Comparison of ENCODE assay signal across 5 fruit fly cellular contexts in genomic region chr3L:16004401-16005237, dm6.
TF ChIP-seq lines count a peak whose summit lies in the region.

hzg (minus strand) TSS chr3L:16004736.
mRpS31 (plus strand) TSS chr3L:16005193.

TF ChIP-seq in whole organism, adult, 20 proteins besides CTCF, POLR2A, EP300 and RAD21 (continued from another document):
- peak; percentile 71 for TF ChIP-seq CG12768 (GFP tag; optimal IDR thresholded peaks at IDR 0.05; lab: Kevin White, UChicago)
- peak; percentile 62 for TF ChIP-seq Mnt (GFP tag; optimal IDR thresholded peaks at IDR 0.05; lab: Kevin White, UChicago)

TF ChIP-seq in whole organism, embryonic, 481 proteins besides CTCF, POLR2A, EP300 and RAD21 (continued from another document and continues in another):
- peak; percentile 60 for TF ChIP-seq pho (GFP tag; optimal IDR thresholded peaks at IDR 0.05; lab: Kevin White, UChicago)
- TF ChIP-seq CG9932 (GFP tag; IDR thresholded peaks at IDR 0.05; lab: Robert Waterston, UW) = peak; percentile 63
- no peak for TF ChIP-seq prd (optimal IDR thresholded peaks at IDR 0.05; lab: Kevin White, UChicago)
- TF ChIP-seq prd (GFP tag; IDR thresholded peaks at IDR 0.05; lab: Robert Waterston, UW) = peak; percentile 43; the same call in 2 of the 3 replicates
- TF ChIP-seq CG14667 (GFP tag; IDR thresholded peaks at IDR 0.05; lab: Robert Waterston, UW) = no peak
- TF ChIP-seq CG4707 (GFP tag; optimal IDR thresholded peaks at IDR 0.05; lab: Kevin White, UChicago) = no peak
- TF ChIP-seq fru (optimal IDR thresholded peaks at IDR 0.05; lab: Kevin White, UChicago) = no peak
- no peak; the same call in 1 of the 2 replicates for TF ChIP-seq amos (GFP tag; IDR thresholded peaks at IDR 0.05; lab: Robert Waterston, UW; ENCODE audit: partially characterized antibody)
- TF ChIP-seq Dref (GFP tag; IDR thresholded peaks at IDR 0.05; lab: Robert Waterston, UW) = no peak
- TF ChIP-seq CG18011 (GFP tag; optimal IDR thresholded peaks at IDR 0.05; lab: Kevin White, UChicago) = no peak
- TF ChIP-seq corto (GFP tag; optimal IDR thresholded peaks at IDR 0.05; lab: Kevin White, UChicago) = peak; percentile 28
- peak; percentile 69 for TF ChIP-seq mam (GFP tag; optimal IDR thresholded peaks at IDR 0.05; lab: Kevin White, UChicago)
- TF ChIP-seq TFAM (GFP tag; optimal IDR thresholded peaks at IDR 0.05; lab: Kevin White, UChicago) = no peak
- peak; percentile 52 for TF ChIP-seq Atf3 (GFP tag; optimal IDR thresholded peaks at IDR 0.05; lab: Kevin White, UChicago)
- no peak for TF ChIP-seq gt (GFP tag; IDR thresholded peaks at IDR 0.05; lab: Robert Waterston, UW)
- no peak for TF ChIP-seq ham (GFP tag; IDR thresholded peaks at IDR 0.05; lab: Robert Waterston, UW)
- no peak for TF ChIP-seq CG32772 (GFP tag; IDR thresholded peaks at IDR 0.05; lab: Robert Waterston, UW)
- peak; percentile 40 for TF ChIP-seq CG7556 (GFP tag; optimal IDR thresholded peaks at IDR 0.05; lab: Kevin White, UChicago)
- peak; percentile 45 for TF ChIP-seq CG12155 (GFP tag; optimal IDR thresholded peaks at IDR 0.05; lab: Kevin White, UChicago)
- TF ChIP-seq Fer3 (tag; optimal IDR thresholded peaks at IDR 0.05; lab: Kevin White, UChicago) = peak; percentile 64
- no peak for TF ChIP-seq CG7271 (tag; optimal IDR thresholded peaks at IDR 0.05; lab: Kevin White, UChicago)
- TF ChIP-seq CG12769 (tag; optimal IDR thresholded peaks at IDR 0.05; lab: Kevin White, UChicago) = no peak
- peak; percentile 44 for TF ChIP-seq Antp (GFP tag; optimal IDR thresholded peaks at IDR 0.05; lab: Kevin White, UChicago)
- peak; percentile 33 for TF ChIP-seq Ada2b (GFP tag; IDR thresholded peaks at IDR 0.05; lab: Robert Waterston, UW)
- TF ChIP-seq CG16815 (GFP tag; optimal IDR thresholded peaks at IDR 0.05; lab: Kevin White, UChicago) = peak; percentile 2
- no peak for TF ChIP-seq aop (GFP tag; IDR thresholded peaks at IDR 0.05; lab: Robert Waterston, UW)
- TF ChIP-seq ac (GFP tag; optimal IDR thresholded peaks at IDR 0.05; lab: Kevin White, UChicago) = no peak
- peak; percentile 28 for TF ChIP-seq twi (tag; optimal IDR thresholded peaks at IDR 0.05; lab: Kevin White, UChicago)
- no peak for TF ChIP-seq hth (optimal IDR thresholded peaks at IDR 0.05; lab: Kevin White, UChicago)
- no peak for TF ChIP-seq Stat92E (GFP tag; optimal IDR thresholded peaks at IDR 0.05; lab: Kevin White, UChicago)
- peak; percentile 46 for TF ChIP-seq CG3995 (GFP tag; optimal IDR thresholded peaks at IDR 0.05; lab: Kevin White, UChicago)
- peak; percentile 21 for TF ChIP-seq CG8388 (GFP tag; optimal IDR thresholded peaks at IDR 0.05; lab: Kevin White, UChicago)
- TF ChIP-seq MTF-1 (GFP tag; optimal IDR thresholded peaks at IDR 0.05; lab: Kevin White, UChicago; ENCODE audit: borderline replicate concordance) = no peak

TF ChIP-seq in whole organism, prepupa, 60 proteins besides CTCF, POLR2A, EP300 and RAD21 (continued from another document and continues in another):
- TF ChIP-seq acj6 (GFP tag; optimal IDR thresholded peaks at IDR 0.05; lab: Kevin White, UChicago) (peak; percentile 57), CG6276 (GFP tag; optimal IDR thresholded peaks at IDR 0.05; lab: Kevin White, UChicago) (peak; percentile 89), CG4318 (GFP tag; optimal IDR thresholded peaks at IDR 0.05; lab: Kevin White, UChicago) (no peak), fd59A (GFP tag; optimal IDR thresholded peaks at IDR 0.05; lab: Kevin White, UChicago) (peak; percentile 2), Sox14 (GFP tag; optimal IDR thresholded peaks at IDR 0.05; lab: Kevin White, UChicago) (peak; percentile 61), Blimp-1 (GFP tag; optimal IDR thresholded peaks at IDR 0.05; lab: Kevin White, UChicago) (peak; percentile 28), ss (GFP tag; optimal IDR thresholded peaks at IDR 0.05; lab: Kevin White, UChicago) (peak; percentile 70 to 85), CG10631 (GFP tag; optimal IDR thresholded peaks at IDR 0.05; lab: Kevin White, UChicago) (peak; percentile 64), topi (GFP tag; optimal IDR thresholded peaks at IDR 0.05; lab: Kevin White, UChicago) (peak; percentile 50), CG11902 (GFP tag; optimal IDR thresholded peaks at IDR 0.05; lab: Kevin White, UChicago) (peak; percentile 14), CG31627 (GFP tag; optimal IDR thresholded peaks at IDR 0.05; lab: Kevin White, UChicago) (peak; percentile 64), Sox102F (GFP tag; optimal IDR thresholded peaks at IDR 0.05; lab: Kevin White, UChicago) (peak; percentile 65), CG34406 (GFP tag; optimal IDR thresholded peaks at IDR 0.05; lab: Kevin White, UChicago) (peak; percentile 3), CG8632 (GFP tag; optimal IDR thresholded peaks at IDR 0.05; lab: Kevin White, UChicago) (peak; percentile 12), Lpt (GFP tag; optimal IDR thresholded peaks at IDR 0.05; lab: Kevin White, UChicago) (no peak), pdm3 (GFP tag; optimal IDR thresholded peaks at IDR 0.05; lab: Kevin White, UChicago) (peak; percentile 69), CG3919 (GFP tag; optimal IDR thresholded peaks at IDR 0.05; lab: Kevin White, UChicago) (peak; percentile 44), dac (GFP tag; optimal IDR thresholded peaks at IDR 0.05; lab: Kevin White, UChicago) (peak; percentile 37), CG32006 (GFP tag; optimal IDR thresholded peaks at IDR 0.05; lab: Kevin White, UChicago) (peak; percentile 49), lz (GFP tag; optimal IDR thresholded peaks at IDR 0.05; lab: Kevin White, UChicago) (peak; percentile 54), svp (GFP tag; lab: Kevin White, UChicago) (peak; percentile 73), Ets96B (tag; optimal IDR thresholded peaks at IDR 0.05; lab: Kevin White, UChicago) (peak; percentile 36), vri (GFP tag; optimal IDR thresholded peaks at IDR 0.05; lab: Kevin White, UChicago) (peak; percentile 70), CG6792 (GFP tag; optimal IDR thresholded peaks at IDR 0.05; lab: Kevin White, UChicago) (peak; percentile 17), Eip78C (GFP tag; lab: Kevin White, UChicago) (peak; percentile 89), CG7368 (GFP tag; optimal IDR thresholded peaks at IDR 0.05; lab: Kevin White, UChicago) (no peak), fkh (GFP tag; optimal IDR thresholded peaks at IDR 0.05; lab: Kevin White, UChicago) (peak; percentile 53), Hr38 (GFP tag; optimal IDR thresholded peaks at IDR 0.05; lab: Kevin White, UChicago) (no peak), Ets21C (GFP tag; optimal IDR thresholded peaks at IDR 0.05; lab: Kevin White, UChicago) (peak; percentile 45), esn (GFP tag; optimal IDR thresholded peaks at IDR 0.05; lab: Kevin White, UChicago) (peak; percentile 42), OdsH (GFP tag; optimal IDR thresholded peaks at IDR 0.05; lab: Kevin White, UChicago) (peak; percentile 16), net (GFP tag; optimal IDR thresholded peaks at IDR 0.05; lab: Kevin White, UChicago) (peak; percentile 58), dsx (GFP tag; optimal IDR thresholded peaks at IDR 0.05; lab: Kevin White, UChicago; ENCODE audit: poor library complexity, severe bottlenecking) (peak; percentile 46), CG8319 (GFP tag; optimal IDR thresholded peaks at IDR 0.05; lab: Kevin White, UChicago) (no peak)

TF ChIP-seq in whole organism, pupa, 21 proteins besides CTCF, POLR2A, EP300 and RAD21 (continued from another document):
- peak; percentile 76 for TF ChIP-seq Ets98B (GFP tag; IDR thresholded peaks at IDR 0.05; lab: Robert Waterston, UW)

TF ChIP-seq in whole organism, wandering third instar larva, 38 proteins besides CTCF, POLR2A, EP300 and RAD21 (continued from another document):
- TF ChIP-seq Sp1 (GFP tag; optimal IDR thresholded peaks at IDR 0.05; lab: Kevin White, UChicago) (peak; percentile 69), Vsx2 (GFP tag; optimal IDR thresholded peaks at IDR 0.05; lab: Kevin White, UChicago; ENCODE audit: partially characterized antibody) (no peak), CG32264 (GFP tag; optimal IDR thresholded peaks at IDR 0.05; lab: Kevin White, UChicago) (no peak), Hr78 (GFP tag; optimal IDR thresholded peaks at IDR 0.05; lab: Kevin White, UChicago) (no peak), ey (GFP tag; optimal IDR thresholded peaks at IDR 0.05; lab: Kevin White, UChicago) (peak; percentile 57), woc (GFP tag; optimal IDR thresholded peaks at IDR 0.05; lab: Kevin White, UChicago) (peak; percentile 61), dmrt93B (GFP tag; optimal IDR thresholded peaks at IDR 0.05; lab: Kevin White, UChicago) (peak; percentile 4), GATAd (GFP tag; optimal IDR thresholded peaks at IDR 0.05; lab: Kevin White, UChicago) (no peak), sage (GFP tag; optimal IDR thresholded peaks at IDR 0.05; lab: Kevin White, UChicago) (peak; percentile 10), Myc (optimal IDR thresholded peaks at IDR 0.05; lab: Kevin White, UChicago) (peak; percentile 93), Hnf4 (GFP tag; optimal IDR thresholded peaks at IDR 0.05; lab: Kevin White, UChicago) (peak; percentile 59), Dfd (GFP tag; optimal IDR thresholded peaks at IDR 0.05; lab: Kevin White, UChicago) (no peak), lola (GFP tag; optimal IDR thresholded peaks at IDR 0.05; lab: Kevin White, UChicago) (no peak), rgr (GFP tag; optimal IDR thresholded peaks at IDR 0.05; lab: Kevin White, UChicago) (peak; percentile 38), Rel (GFP tag; optimal IDR thresholded peaks at IDR 0.05; lab: Kevin White, UChicago) (peak; percentile 25), Rel (tag; optimal IDR thresholded peaks at IDR 0.05; lab: Kevin White, UChicago) (peak; percentile 88), Jra (GFP tag; optimal IDR thresholded peaks at IDR 0.05; lab: Kevin White, UChicago) (peak; percentile 31)
TF ChIP-seq in whole organism, wandering third instar larva: peak in this region for 21.
